Worm (Caenorhabditis elegans) whole organism, L2 larva: ENCODE results near the gene mltn-3.

Experiments used
- ceh-82 ChIP-seq: fragments of 150-350 bp; optimal IDR thresholded peaks from 2 replicates; lab custom pipeline; 2014; ENCODE audit warnings: missing biosample characterization, missing genetic modification characterization
- gmeb-1 ChIP-seq: fragments of 150-350 bp; optimal IDR thresholded peaks from 2 replicates; lab custom pipeline; 2014; ENCODE audit warnings: missing biosample characterization, missing genetic modification characterization
- nhr-21 ChIP-seq: fragments of 150-350 bp; optimal IDR thresholded peaks from 2 replicates; lab custom pipeline; 2014; ENCODE audit warnings: missing biosample characterization, missing genetic modification characterization
- nhr-23 ChIP-seq: fragments of 150-350 bp; optimal IDR thresholded peaks from 2 replicates; lab custom pipeline; 2014; ENCODE audit warnings: missing biosample characterization, missing genetic modification reagents, missing genetic modification characterization
- nhr-25 ChIP-seq: fragments of 150-350 bp; sonication (generic microtip); optimal IDR thresholded peaks from 3 replicates; lab custom pipeline; 2014; ENCODE audit warnings: missing biosample characterization, missing genetic modification characterization
- nhr-6 ChIP-seq: fragments of 150-350 bp; optimal IDR thresholded peaks from 2 replicates; lab custom pipeline; 2014; ENCODE audit warnings: missing biosample characterization, missing genetic modification characterization
- skn-1 ChIP-seq: sonication (generic microtip); optimal IDR thresholded peaks from 2 replicates; lab custom pipeline; 2017; ENCODE audit warnings: missing biosample characterization, missing genetic modification characterization
- unc-62 ChIP-seq: fragments of 150-350 bp; optimal IDR thresholded peaks from 2 replicates; lab custom pipeline; 2014; ENCODE audit warnings: missing biosample characterization, missing genetic modification reagents, missing genetic modification characterization
- ztf-11 ChIP-seq: sonication (generic microtip); optimal IDR thresholded peaks from 2 replicates; lab custom pipeline; 2017; ENCODE audit warnings: missing biosample characterization, missing genetic modification characterization

- TF ChIP-seq gmeb-1 (tag; lab: Kevin White, UChicago) (peak; percentile 76), nhr-21 (tag; lab: Kevin White, UChicago) (no peak), skn-1 (tag; lab: Kevin White, UChicago) (no peak), nhr-25 (tag; lab: Kevin White, UChicago) (peak; percentile 45), ztf-11 (tag; lab: Kevin White, UChicago) (no peak), nhr-23 (tag; lab: Kevin White, UChicago) (no peak), nhr-6 (no peak), unc-62 (no peak), ceh-82 (tag; lab: Kevin White, UChicago) (no peak)
These were observed 27.9 kb upstream of the mltn-3 start, which contains the start of gene mcd-1 for ce11 chrII:13888278-13888677.
